Worm (Caenorhabditis elegans) whole organism, young adult: ENCODE measurements around the gene pot-3.

ENCODE experiments used
- B0019.2 ChIP-seq: fragments of 200-800 bp; sonication (Bioruptor generic); conservative IDR thresholded peaks from 2 replicates; pipeline ENCODE4 v1.3.6; 2022; ENCODE audit warnings: missing genetic modification reagents, missing genetic modification characterization, missing compliant biosample characterization
- B0261.1 ChIP-seq: sonication (generic microtip); optimal IDR thresholded peaks from 2 replicates; lab custom pipeline; 2016; ENCODE audit warnings: mild to moderate bottlenecking, missing genetic modification characterization, moderate library complexity, missing compliant biosample characterization
- C17E4.6 ChIP-seq: fragments of 200-800 bp; sonication (Bioruptor generic); IDR thresholded peaks from 2 replicates; pipeline ENCODE4 v1.3.6; 2022; ENCODE audit warnings: missing genetic modification reagents, missing genetic modification characterization, missing compliant biosample characterization
- D2030.7 ChIP-seq: fragments of 200-800 bp; sonication (Bioruptor generic); IDR thresholded peaks from 2 replicates; pipeline ENCODE4 v1.3.6; 2022; ENCODE audit warnings: missing genetic modification reagents, missing genetic modification characterization, missing compliant biosample characterization
- F37B4.10 ChIP-seq: fragments of 200-800 bp; sonication (Bioruptor generic); IDR thresholded peaks from 2 replicates; pipeline ENCODE4 v1.3.6; 2022; ENCODE audit warnings: missing genetic modification characterization, missing compliant biosample characterization
- F57C9.4 ChIP-seq: sonication (generic microtip); optimal IDR thresholded peaks from 2 replicates; lab custom pipeline; 2017; ENCODE audit warnings: mild to moderate bottlenecking, missing genetic modification characterization, missing compliant biosample characterization
- K12H6.12 ChIP-seq: fragments of 200-800 bp; sonication (Bioruptor generic); optimal IDR thresholded peaks from 2 replicates; lab custom pipeline; 2018; ENCODE audit warnings: mild to moderate bottlenecking, missing genetic modification characterization, missing compliant biosample characterization
- T07F8.4 ChIP-seq: sonication (generic microtip); optimal IDR thresholded peaks from 2 replicates; lab custom pipeline; 2016; ENCODE audit warnings: mild to moderate bottlenecking, missing genetic modification characterization, moderate library complexity, missing compliant biosample characterization
- T26A5.8 ChIP-seq: sonication (generic microtip); optimal IDR thresholded peaks from 2 replicates; lab custom pipeline; 2016; ENCODE audit warnings: missing genetic modification characterization, missing compliant biosample characterization
- Y95B8A.8 ChIP-seq: fragments of 200-800 bp; sonication (Bioruptor generic); IDR thresholded peaks from 2 replicates; pipeline ENCODE4 v1.3.6; 2022; ENCODE audit warnings: missing genetic modification reagents, missing genetic modification characterization, missing compliant biosample characterization
- aptf-2 ChIP-seq: fragments of 200-800 bp; sonication (Bioruptor generic); conservative IDR thresholded peaks from 2 replicates; pipeline ENCODE4 v1.3.6; 2022; ENCODE audit warnings: missing genetic modification reagents, missing genetic modification characterization, missing compliant biosample characterization
- attf-6 ChIP-seq: fragments of 200-800 bp; sonication (Bioruptor generic); IDR thresholded peaks from 2 replicates; pipeline ENCODE4 v1.3.6; 2022; ENCODE audit warnings: missing genetic modification reagents, missing genetic modification characterization, missing compliant biosample characterization
- ekl-4 ChIP-seq: fragments of 200-800 bp; sonication (Bioruptor generic); IDR thresholded peaks from 2 replicates; pipeline ENCODE4 v1.3.6; 2022; ENCODE audit warnings: missing genetic modification reagents, missing genetic modification characterization, missing compliant biosample characterization
- gei-17 ChIP-seq: fragments of 200-800 bp; sonication (Bioruptor generic); optimal IDR thresholded peaks from 2 replicates; lab custom pipeline; 2018; ENCODE audit warnings: mild to moderate bottlenecking, missing genetic modification characterization, missing compliant biosample characterization
- hlh-12 ChIP-seq: sonication (generic microtip); optimal IDR thresholded peaks from 2 replicates; lab custom pipeline; 2016; ENCODE audit warnings: missing genetic modification characterization, missing compliant biosample characterization
- hmg-1.2 ChIP-seq: fragments of 200-800 bp; sonication (Bioruptor generic); IDR thresholded peaks from 2 replicates; pipeline ENCODE4 v1.3.6; 2022; ENCODE audit warnings: missing genetic modification reagents, missing genetic modification characterization, missing compliant biosample characterization
- hmg-20 ChIP-seq: fragments of 200-800 bp; sonication (Bioruptor generic); IDR thresholded peaks from 2 replicates; pipeline ENCODE4 v1.3.6; 2022; ENCODE audit warnings: missing genetic modification reagents, missing genetic modification characterization, missing compliant biosample characterization
- hrde-1 ChIP-seq: sonication (generic microtip); optimal IDR thresholded peaks from 2 replicates; lab custom pipeline; 2016; ENCODE audit warnings: missing genetic modification characterization, mild to moderate bottlenecking, missing compliant biosample characterization, moderate library complexity, missing genotype, missing genetic modification reagents, borderline replicate concordance
- let-607 ChIP-seq, 2 experiments: fragments of 200-800 bp in 1 of 2; sonication (Bioruptor generic) in 1 of 2; sonication (generic microtip) in 1 of 2; optimal IDR thresholded peaks; 2 replicates each; lab custom pipeline; 2016 to 2018; ENCODE audit warnings: mild to moderate bottlenecking in 2 of 2, missing compliant biosample characterization in 2 of 2, missing genetic modification characterization in 2 of 2, moderate library complexity in 2 of 2, missing genotype in 1 of 2
- lin-35 ChIP-seq, 3 experiments: fragments of 150-350 bp in 2 of 3; sonication (generic microtip) in 1 of 3; optimal IDR thresholded peaks; 2 replicates each; lab custom pipeline; 2014 to 2018; ENCODE audit warnings: missing biosample characterization in 3 of 3, missing genetic modification characterization in 3 of 3, missing genetic modification reagents in 3 of 3
- lsy-27 ChIP-seq: sonication (generic microtip); optimal IDR thresholded peaks from 2 replicates; lab custom pipeline; 2017; ENCODE audit warnings: missing genetic modification characterization, mild to moderate bottlenecking, missing compliant biosample characterization, antibody characterized with exemption, missing genotype, borderline replicate concordance; ENCODE audit not compliant: insufficient read depth
- mcd-1 ChIP-seq: fragments of 200-800 bp; sonication (Bioruptor generic); IDR thresholded peaks from 2 replicates; pipeline ENCODE4 v1.3.6; 2022; ENCODE audit warnings: missing genetic modification reagents, missing genetic modification characterization, missing compliant biosample characterization
- nfya-1 ChIP-seq: sonication (generic microtip); optimal IDR thresholded peaks from 2 replicates; lab custom pipeline; 2017; ENCODE audit warnings: antibody characterized with exemption, missing compliant biosample characterization, missing genetic modification characterization, borderline replicate concordance; ENCODE audit not compliant: insufficient read depth
- nfyb-1 ChIP-seq: fragments of 200-800 bp; sonication (Bioruptor generic); IDR thresholded peaks from 2 replicates; pipeline ENCODE4 v1.3.6; 2022; ENCODE audit warnings: missing genetic modification reagents, missing genetic modification characterization, missing compliant biosample characterization
- nhr-120 ChIP-seq: fragments of 200-800 bp; sonication (Bioruptor generic); IDR thresholded peaks from 2 replicates; pipeline ENCODE4 v1.3.6; 2022; ENCODE audit warnings: missing genetic modification characterization, missing compliant biosample characterization
- nhr-80 ChIP-seq: sonication (generic microtip); optimal IDR thresholded peaks from 2 replicates; lab custom pipeline; 2016; ENCODE audit warnings: missing genetic modification characterization, missing compliant biosample characterization
- sptf-2 ChIP-seq: fragments of 200-800 bp; sonication (Bioruptor generic); optimal IDR thresholded peaks from 2 replicates; lab custom pipeline; 2018; ENCODE audit warnings: mild to moderate bottlenecking, missing genetic modification characterization, missing compliant biosample characterization
- tbp1 ChIP-seq: fragments of 200-800 bp; sonication (Bioruptor generic); optimal IDR thresholded peaks from 2 replicates; lab custom pipeline; 2018; ENCODE audit warnings: mild to moderate bottlenecking, missing genetic modification characterization, missing compliant biosample characterization
- tbx-9 ChIP-seq: sonication (generic microtip); optimal IDR thresholded peaks from 2 replicates; lab custom pipeline; 2016; ENCODE audit warnings: borderline replicate concordance, missing genetic modification characterization, inconsistent platforms, missing compliant biosample characterization
- tlf-1 ChIP-seq: fragments of 200-800 bp; sonication (Bioruptor generic); optimal IDR thresholded peaks from 2 replicates; lab custom pipeline; 2018; ENCODE audit warnings: mild to moderate bottlenecking, missing genetic modification characterization, missing compliant biosample characterization
- unc-130 ChIP-seq: sonication (generic microtip); optimal IDR thresholded peaks from 2 replicates; lab custom pipeline; 2016; ENCODE audit warnings: missing genetic modification reagents, missing genetic modification characterization, missing compliant biosample characterization
- unc-62 ChIP-seq: fragments of 150-350 bp; optimal IDR thresholded peaks from 2 replicates; lab custom pipeline; 2014; ENCODE audit warnings: missing biosample characterization, missing genetic modification reagents, missing genetic modification characterization
- xnd-1 ChIP-seq: sonication (generic microtip); optimal IDR thresholded peaks from 2 replicates; lab custom pipeline; 2016; ENCODE audit warnings: missing genotype, missing genetic modification reagents, missing genetic modification characterization, missing compliant biosample characterization
- zim-3 ChIP-seq: sonication (generic microtip); optimal IDR thresholded peaks from 2 replicates; lab custom pipeline; 2017; ENCODE audit warnings: mild to moderate bottlenecking, missing genetic modification characterization, moderate library complexity, missing compliant biosample characterization
- ztf-22 ChIP-seq: fragments of 200-800 bp; sonication (Bioruptor generic); optimal IDR thresholded peaks from 2 replicates; lab custom pipeline; 2018; ENCODE audit warnings: mild to moderate bottlenecking, missing genetic modification characterization, moderate library complexity, missing compliant biosample characterization

pot-3 gene

ce11 chrIII:13780199-13780706, at the start of gene pot-3:
pot-3 (plus strand) TSS chrIII:13780215.
- no peak for TF ChIP-seq hlh-12 (tag; lab: Kevin White, UChicago)
- no peak for TF ChIP-seq aptf-2 (GFP tag; lab: Robert Waterston, UW)
- TF ChIP-seq nfya-1 (tag; lab: Kevin White, UChicago), result peak; percentile 67
- TF ChIP-seq unc-62 (GFP tag; lab: Kevin White, UChicago), result no peak
- no peak for TF ChIP-seq D2030.7 (GFP tag; lab: Robert Waterston, UW)
- TF ChIP-seq let-607 (tag; optimal IDR thresholded peaks at IDR 0.05; lab: Kevin White, UChicago), result no peak
- no peak for TF ChIP-seq tlf-1
- TF ChIP-seq lin-35 (GFP tag; optimal IDR thresholded peaks at IDR 0.05; lab: Kevin White, UChicago), result peak in 1 of 3 experiments; percentile 29
- TF ChIP-seq T26A5.8 (tag; lab: Kevin White, UChicago), result peak; percentile 80
- TF ChIP-seq F37B4.10 (GFP tag; lab: Robert Waterston, UW), result no peak
- no peak for TF ChIP-seq B0261.1 (tag; lab: Kevin White, UChicago)
- TF ChIP-seq attf-6 (GFP tag; lab: Robert Waterston, UW), result no peak
- no peak for TF ChIP-seq C17E4.6 (GFP tag; lab: Robert Waterston, UW)
- TF ChIP-seq T07F8.4, result no peak
- peak; percentile 64 for TF ChIP-seq zim-3 (tag; lab: Kevin White, UChicago)
- TF ChIP-seq xnd-1 (tag; lab: Kevin White, UChicago), result no peak
- TF ChIP-seq K12H6.12 (tag; lab: Kevin White, UChicago), result no peak
- TF ChIP-seq nhr-120 (GFP tag; lab: Robert Waterston, UW), result no peak
- TF ChIP-seq F57C9.4 (tag; lab: Kevin White, UChicago), result no peak
- no peak for TF ChIP-seq gei-17 (GFP tag; lab: Kevin White, UChicago)
- no peak for TF ChIP-seq lsy-27
- TF ChIP-seq tbx-9, result peak; percentile 92
- peak; percentile 21 for TF ChIP-seq ztf-22 (GFP tag; lab: Kevin White, UChicago)

ce11 chrIII:13731589-13731988, 48.4 kb upstream of the pot-3 start, which contains the start of gene W06F12.2:
W06F12.2 (minus strand) TSS chrIII:13731689.
- TF ChIP-seq hmg-20 (GFP tag; lab: Robert Waterston, UW) (no peak), let-607 (tag; optimal IDR thresholded peaks at IDR 0.05; lab: Kevin White, UChicago) (no peak), unc-130 (no peak), sptf-2 (GFP tag; lab: Kevin White, UChicago) (no peak), hrde-1 (tag; lab: Kevin White, UChicago) (no peak), aptf-2 (GFP tag; lab: Robert Waterston, UW) (no peak), mcd-1 (GFP tag; lab: Robert Waterston, UW) (no peak), Y95B8A.8 (GFP tag; lab: Robert Waterston, UW) (no peak), B0019.2 (GFP tag; lab: Robert Waterston, UW) (no peak)

ce11 chrIII:13732665-13733064, 47.4 kb upstream of the pot-3 start:
- TF ChIP-seq hmg-1.2 (GFP tag; lab: Robert Waterston, UW), result peak; percentile 5; the same call in 1 of the 2 replicates
- no peak for TF ChIP-seq ekl-4 (GFP tag; lab: Robert Waterston, UW)

- peak; percentile 78 for TF ChIP-seq nhr-80 (tag; lab: Kevin White, UChicago)
- TF ChIP-seq nfyb-1, result 0 out of 2 replicates have a peak, but pooled peaks have one; percentile 13
- TF ChIP-seq let-607 (tag; optimal IDR thresholded peaks at IDR 0.05; lab: Kevin White, UChicago), result peak; percentile 74 to 90
- peak; percentile 7 for TF ChIP-seq tbp1 (GFP tag; lab: Kevin White, UChicago)
- no peak for TF ChIP-seq sptf-2 (GFP tag; lab: Kevin White, UChicago)
These were observed 46.2 kb upstream of the pot-3 start for ce11 chrIII:13733833-13734232.
